Worm (Caenorhabditis elegans) whole organism, mixed stage, embryonic: ENCODE measurements around the gene cutl-4.

ENCODE experiments used
- blmp-1 ChIP-seq: fragments of 150-350 bp; optimal IDR thresholded peaks from 2 replicates; lab custom pipeline; 2014; ENCODE audit warnings: missing biosample characterization, missing genetic modification characterization
- elt-3 ChIP-seq: fragments of 150-350 bp; optimal IDR thresholded peaks from 2 replicates; lab custom pipeline; 2014; ENCODE audit warnings: missing biosample characterization, missing genetic modification characterization
- flh-1 ChIP-seq: fragments of 200-800 bp; sonication (Bioruptor generic); optimal IDR thresholded peaks from 2 replicates; lab custom pipeline; 2018; ENCODE audit warnings: mild to moderate bottlenecking, missing genetic modification characterization, moderate library complexity, missing compliant biosample characterization
- hlh-1 ChIP-seq: fragments of 150-350 bp; optimal IDR thresholded peaks from 2 replicates; lab custom pipeline; 2014; ENCODE audit warnings: missing biosample characterization, missing genetic modification reagents, missing genetic modification characterization
- mab-5 ChIP-seq: fragments of 150-350 bp; optimal IDR thresholded peaks from 2 replicates; lab custom pipeline; 2014; ENCODE audit warnings: missing biosample characterization, missing genetic modification characterization
- mep-1 ChIP-seq: fragments of 150-350 bp; optimal IDR thresholded peaks from 2 replicates; lab custom pipeline; 2017; ENCODE audit warnings: missing biosample characterization, missing genetic modification reagents, missing genetic modification characterization, inconsistent platforms
- nhr-12 ChIP-seq: fragments of 150-350 bp; optimal IDR thresholded peaks from 2 replicates; lab custom pipeline; 2014; ENCODE audit warnings: missing biosample characterization, missing genetic modification characterization
- nhr-28 ChIP-seq: fragments of 150-350 bp; optimal IDR thresholded peaks from 2 replicates; lab custom pipeline; 2014; ENCODE audit warnings: missing biosample characterization, missing genetic modification characterization
- nhr-76 ChIP-seq: sonication (generic microtip); optimal IDR thresholded peaks from 2 replicates; lab custom pipeline; 2017; ENCODE audit warnings: missing biosample characterization, missing genetic modification characterization
- pha-4 ChIP-seq: fragments of 150-350 bp; optimal IDR thresholded peaks from 2 replicates; lab custom pipeline; 2018; ENCODE audit warnings: missing biosample characterization, missing genetic modification reagents, missing genetic modification characterization
- snpc-4 ChIP-seq: fragments of 150-350 bp; optimal IDR thresholded peaks from 2 replicates; lab custom pipeline; 2014; ENCODE audit warnings: missing biosample characterization, missing genetic modification characterization
- unc-39 ChIP-seq: fragments of 150-350 bp; optimal IDR thresholded peaks from 2 replicates; lab custom pipeline; 2014; ENCODE audit warnings: missing biosample characterization, missing genetic modification characterization
- zip-8 ChIP-seq: fragments of 150-350 bp; optimal IDR thresholded peaks from 2 replicates; lab custom pipeline; 2014; ENCODE audit warnings: missing biosample characterization, missing genetic modification characterization
- ztf-11 ChIP-seq: fragments of 150-350 bp; optimal IDR thresholded peaks from 2 replicates; lab custom pipeline; 2014; ENCODE audit warnings: missing biosample characterization, missing genetic modification characterization

- no peak for TF ChIP-seq unc-39 (tag; lab: Kevin White, UChicago)
- TF ChIP-seq blmp-1, result no peak
- TF ChIP-seq ztf-11, result no peak
- no peak for TF ChIP-seq elt-3 (tag; lab: Kevin White, UChicago)
- no peak for TF ChIP-seq mab-5 (tag; lab: Kevin White, UChicago)
- TF ChIP-seq nhr-76 (tag; lab: Kevin White, UChicago), result no peak
- no peak for TF ChIP-seq mep-1 (tag; lab: Kevin White, UChicago)
- TF ChIP-seq hlh-1 (tag; lab: Kevin White, UChicago), result no peak
- TF ChIP-seq nhr-28 (tag; lab: Kevin White, UChicago), result no peak
- no peak for TF ChIP-seq zip-8 (tag; lab: Kevin White, UChicago)
- no peak for TF ChIP-seq snpc-4 (tag; lab: Kevin White, UChicago)
- no peak for TF ChIP-seq nhr-12 (tag; lab: Kevin White, UChicago)
- TF ChIP-seq pha-4 (tag; lab: Kevin White, UChicago), result no peak
- TF ChIP-seq flh-1 (GFP tag; lab: Kevin White, UChicago), result no peak
Observed at ce11 chrV:17705814-17706213, 33.9 kb downstream of the cutl-4 start, which contains the start of gene W06D12.6.
